Fruit fly (Drosophila melanogaster) whole organism, embryonic: Measurements from ENCODE around the gene Octbeta2R.

Experiments used
- CG10267 ChIP-seq: fragments of 200-800 bp; sonication (Bioruptor generic); optimal IDR thresholded peaks from 2 replicates; lab custom pipeline; 2018; ENCODE audit warnings: missing biosample characterization, mild to moderate bottlenecking, missing genetic modification characterization, moderate library complexity
- CG12299 ChIP-seq: fragments of 200-800 bp; sonication (Bioruptor generic); optimal IDR thresholded peaks from 2 replicates; lab custom pipeline; 2018; ENCODE audit warnings: missing biosample characterization, mild to moderate bottlenecking, missing genetic modification characterization
- CG12391 ChIP-seq: fragments of 200-800 bp; sonication (Bioruptor generic); optimal IDR thresholded peaks from 3 replicates; lab custom pipeline; 2018; ENCODE audit warnings: missing biosample characterization, mild to moderate bottlenecking, missing genetic modification characterization, moderate library complexity
- CG12744 ChIP-seq: fragments of 200-800 bp; sonication (Bioruptor generic); optimal IDR thresholded peaks from 2 replicates; lab custom pipeline; 2016; ENCODE audit warnings: missing biosample characterization, missing genetic modification characterization
- CG15601 ChIP-seq: fragments of 200-800 bp; sonication (Bioruptor generic); optimal IDR thresholded peaks from 3 replicates; lab custom pipeline; 2019; ENCODE audit warnings: missing biosample characterization, mild to moderate bottlenecking, missing genetic modification characterization, moderate library complexity
- CG16863 ChIP-seq: fragments of 200-800 bp; sonication (Bioruptor generic); optimal IDR thresholded peaks from 3 replicates; lab custom pipeline; 2016; ENCODE audit warnings: missing biosample characterization, missing genetic modification characterization
- CG17359 ChIP-seq: fragments of 200-800 bp; sonication (Bioruptor generic); optimal IDR thresholded peaks from 3 replicates; lab custom pipeline; 2018; ENCODE audit warnings: missing biosample characterization, mild to moderate bottlenecking, missing genetic modification characterization, moderate library complexity
- CG17612 ChIP-seq: fragments of 200-800 bp; sonication (Bioruptor generic); IDR thresholded peaks from 2 replicates; pipeline ENCODE4 v1.3.6; 2022; ENCODE audit warnings: missing biosample characterization, missing genetic modification characterization
- CG17829 ChIP-seq: fragments of 200-800 bp; optimal IDR thresholded peaks from 2 replicates; lab custom pipeline; 2019; ENCODE audit warnings: missing biosample characterization, mild to moderate bottlenecking, missing genetic modification characterization, moderate library complexity
- CG17912 ChIP-seq: fragments of 200-800 bp; sonication (Bioruptor generic); optimal IDR thresholded peaks from 2 replicates; lab custom pipeline; 2018; ENCODE audit warnings: missing biosample characterization, mild to moderate bottlenecking, missing genetic modification characterization
- CG1792 ChIP-seq: fragments of 200-800 bp; sonication (Bioruptor generic); optimal IDR thresholded peaks from 2 replicates; lab custom pipeline; 2016; ENCODE audit warnings: missing biosample characterization, missing genetic modification characterization
- CG2116 ChIP-seq: fragments of 200-800 bp; sonication (Bioruptor generic); optimal IDR thresholded peaks from 3 replicates; lab custom pipeline; 2018; ENCODE audit warnings: missing biosample characterization, mild to moderate bottlenecking, missing genetic modification characterization
- CG2202 ChIP-seq: fragments of 200-800 bp; sonication (Bioruptor generic); optimal IDR thresholded peaks from 2 replicates; lab custom pipeline; 2018; ENCODE audit warnings: missing biosample characterization, mild to moderate bottlenecking, missing genetic modification characterization
- CG30020 ChIP-seq: fragments of 200-800 bp; optimal IDR thresholded peaks from 2 replicates; lab custom pipeline; 2019; ENCODE audit warnings: missing biosample characterization, mild to moderate bottlenecking, missing genetic modification characterization, moderate library complexity
- CG3065 ChIP-seq: fragments of 200-800 bp; sonication (Bioruptor generic); optimal IDR thresholded peaks from 2 replicates; lab custom pipeline; 2016; ENCODE audit warnings: missing biosample characterization, missing genetic modification characterization
- CG3163 ChIP-seq: fragments of 200-800 bp; sonication (Bioruptor generic); optimal IDR thresholded peaks from 3 replicates; lab custom pipeline; 2016; ENCODE audit warnings: missing biosample characterization, missing genetic modification characterization
- CG4360 ChIP-seq: fragments of 200-800 bp; sonication (Bioruptor generic); IDR thresholded peaks from 2 replicates; pipeline ENCODE4 v1.3.6; 2022; ENCODE audit warnings: missing biosample characterization, missing genetic modification characterization
- CG5953 ChIP-seq: fragments of 200-800 bp; sonication (Bioruptor generic); IDR thresholded peaks from 2 replicates; pipeline ENCODE4 v1.3.6; 2022; ENCODE audit warnings: missing biosample characterization, missing genetic modification characterization
- CG6765 ChIP-seq: fragments of 200-800 bp; sonication (Bioruptor generic); optimal IDR thresholded peaks from 3 replicates; lab custom pipeline; 2017; ENCODE audit warnings: missing biosample characterization, mild to moderate bottlenecking, missing genetic modification characterization
- CG7556 ChIP-seq: fragments of 200-800 bp; sonication (Bioruptor generic); optimal IDR thresholded peaks from 2 replicates; lab custom pipeline; 2017; ENCODE audit warnings: missing biosample characterization, mild to moderate bottlenecking, missing genetic modification characterization
- CG7987 ChIP-seq: fragments of 200-800 bp; sonication (Bioruptor generic); optimal IDR thresholded peaks from 2 replicates; lab custom pipeline; 2018; ENCODE audit warnings: missing biosample characterization, mild to moderate bottlenecking, missing genetic modification characterization, moderate library complexity
- CTCF ChIP-seq: fragments of 200-800 bp; sonication (Bioruptor generic); optimal IDR thresholded peaks from 2 replicates; lab custom pipeline; 2017; ENCODE audit warnings: missing biosample characterization, mild to moderate bottlenecking, missing genetic modification characterization, moderate library complexity
- CrebB ChIP-seq: fragments of 200-800 bp; sonication (Bioruptor generic); optimal IDR thresholded peaks from 3 replicates; lab custom pipeline; 2018; ENCODE audit warnings: missing biosample characterization, mild to moderate bottlenecking, missing genetic modification characterization
- Drgx ChIP-seq: fragments of 200-800 bp; sonication (Bioruptor generic); IDR thresholded peaks from 2 replicates; pipeline ENCODE4 v1.3.6; 2022; ENCODE audit warnings: missing biosample characterization, missing genetic modification characterization
- Fer1 ChIP-seq: fragments of 200-800 bp; sonication (Bioruptor generic); optimal IDR thresholded peaks from 2 replicates; lab custom pipeline; 2017; ENCODE audit warnings: missing biosample characterization, mild to moderate bottlenecking, missing genetic modification characterization
- Hand ChIP-seq: fragments of 200-800 bp; sonication (Bioruptor generic); optimal IDR thresholded peaks from 2 replicates; lab custom pipeline; 2017; ENCODE audit warnings: mild to moderate bottlenecking, missing biosample characterization, missing genetic modification reagents, missing genetic modification characterization
- Hmx ChIP-seq: fragments of 200-800 bp; sonication (Bioruptor generic); optimal IDR thresholded peaks from 2 replicates; lab custom pipeline; 2016; ENCODE audit warnings: missing biosample characterization, missing genetic modification characterization
- Jarid2 ChIP-seq: fragments of 200-800 bp; sonication (Bioruptor generic); optimal IDR thresholded peaks from 3 replicates; lab custom pipeline; 2017; ENCODE audit warnings: mild to moderate bottlenecking, missing biosample characterization, missing genetic modification reagents, missing genetic modification characterization
- Max ChIP-seq: fragments of 200-800 bp; sonication (Bioruptor generic); optimal IDR thresholded peaks from 2 replicates; lab custom pipeline; 2016; ENCODE audit warnings: missing biosample characterization, mild to moderate bottlenecking, missing genetic modification characterization
- Pdp1 ChIP-seq, 2 experiments: fragments of 200-800 bp; sonication (Bioruptor generic); optimal IDR thresholded peaks; 3 replicates each; lab custom pipeline; 2016; ENCODE audit warnings: missing biosample characterization in 2 of 2, missing genetic modification characterization in 2 of 2, mild to moderate bottlenecking in 1 of 2, moderate library complexity in 1 of 2
- Usf ChIP-seq: fragments of 200-800 bp; sonication (Bioruptor generic); optimal IDR thresholded peaks from 2 replicates; lab custom pipeline; 2017; ENCODE audit warnings: missing genotype, missing biosample characterization, missing genetic modification characterization
- bbx ChIP-seq: fragments of 200-800 bp; sonication (Bioruptor generic); IDR thresholded peaks from 2 replicates; pipeline ENCODE4 v1.3.6; 2022; ENCODE audit warnings: missing biosample characterization, missing genetic modification characterization; ENCODE audit not compliant: partially characterized antibody
- bigmax ChIP-seq: fragments of 200-800 bp; sonication (Bioruptor generic); optimal IDR thresholded peaks from 2 replicates; lab custom pipeline; 2018; ENCODE audit warnings: missing biosample characterization, mild to moderate bottlenecking, missing genetic modification characterization
- cwo ChIP-seq: fragments of 200-800 bp; sonication (Bioruptor generic); optimal IDR thresholded peaks from 3 replicates; lab custom pipeline; 2017; ENCODE audit warnings: missing biosample characterization, missing genetic modification characterization, mild to moderate bottlenecking, moderate library complexity, missing genetic modification reagents
- dan ChIP-seq: fragments of 200-800 bp; sonication (Bioruptor generic); IDR thresholded peaks from 2 replicates; pipeline ENCODE4 v1.3.6; 2022; ENCODE audit warnings: missing biosample characterization, missing genetic modification characterization
- dmrt11E ChIP-seq: fragments of 200-800 bp; sonication (Bioruptor generic); optimal IDR thresholded peaks from 3 replicates; lab custom pipeline; 2018; ENCODE audit warnings: missing biosample characterization, mild to moderate bottlenecking, missing genetic modification characterization, moderate library complexity
- fd96Cb ChIP-seq: fragments of 200-800 bp; sonication (Bioruptor generic); optimal IDR thresholded peaks from 2 replicates; lab custom pipeline; 2018; ENCODE audit warnings: missing biosample characterization, mild to moderate bottlenecking, missing genetic modification characterization, moderate library complexity
- gfzf ChIP-seq: fragments of 200-800 bp; sonication (Bioruptor generic); optimal IDR thresholded peaks from 2 replicates; lab custom pipeline; 2016; ENCODE audit warnings: missing biosample characterization, mild to moderate bottlenecking, missing genetic modification characterization, moderate library complexity
- grau ChIP-seq: fragments of 200-800 bp; optimal IDR thresholded peaks from 3 replicates; lab custom pipeline; 2019; ENCODE audit warnings: missing biosample characterization, mild to moderate bottlenecking, missing genetic modification characterization, moderate library complexity
- hkb ChIP-seq, 2 experiments: fragments of 200-800 bp in 1 of 2; fragments of >200 bp in 1 of 2; sonication (Bioruptor generic) in 1 of 2; IDR thresholded peaks in 1 of 2; optimal IDR thresholded peaks in 1 of 2; 2 replicates each; pipeline versions ENCODE4 v1.3.6 to Lab custom; 2017 to 2022; ENCODE audit warnings: missing biosample characterization in 1 of 2, missing genetic modification characterization in 1 of 2
- lab ChIP-seq: fragments of 200-800 bp; sonication (Bioruptor generic); optimal IDR thresholded peaks from 3 replicates; lab custom pipeline; 2017; ENCODE audit warnings: missing biosample characterization, missing genetic modification characterization, mild to moderate bottlenecking, moderate library complexity, missing genetic modification reagents
- onecut ChIP-seq: fragments of 200-800 bp; sonication (Bioruptor generic); IDR thresholded peaks from 2 replicates; pipeline ENCODE4 v1.3.6; 2022; ENCODE audit warnings: missing biosample characterization, missing genetic modification characterization
- pho ChIP-seq: fragments of 200-800 bp; sonication (Bioruptor generic); optimal IDR thresholded peaks from 2 replicates; lab custom pipeline; 2016; ENCODE audit warnings: missing biosample characterization, missing genetic modification characterization
- pnt ChIP-seq: fragments of 200-800 bp; sonication (Bioruptor generic); optimal IDR thresholded peaks from 3 replicates; lab custom pipeline; 2016; ENCODE audit warnings: missing biosample characterization, missing genetic modification characterization
- sd ChIP-seq: fragments of 200-800 bp; sonication (Bioruptor generic); optimal IDR thresholded peaks from 3 replicates; lab custom pipeline; 2018; ENCODE audit warnings: missing biosample characterization, mild to moderate bottlenecking, missing genetic modification characterization, moderate library complexity
- shn ChIP-seq: fragments of 200-800 bp; sonication (Bioruptor generic); optimal IDR thresholded peaks from 3 replicates; lab custom pipeline; 2016; ENCODE audit warnings: missing biosample characterization, missing genetic modification characterization
- sob ChIP-seq: fragments of 200-800 bp; sonication (Bioruptor generic); IDR thresholded peaks from 2 replicates; pipeline ENCODE4 v1.3.6; 2022; ENCODE audit warnings: missing biosample characterization, missing genetic modification characterization
- sug ChIP-seq: fragments of 200-800 bp; optimal IDR thresholded peaks from 2 replicates; lab custom pipeline; 2019; ENCODE audit warnings: missing biosample characterization, mild to moderate bottlenecking, missing genetic modification characterization, moderate library complexity
- trh ChIP-seq: fragments of 200-800 bp; sonication (Bioruptor generic); optimal IDR thresholded peaks from 2 replicates; lab custom pipeline; 2016; ENCODE audit warnings: missing biosample characterization, missing genetic modification characterization
- unpg ChIP-seq: fragments of 200-800 bp; sonication (Bioruptor generic); optimal IDR thresholded peaks from 3 replicates; lab custom pipeline; 2018; ENCODE audit warnings: missing biosample characterization, mild to moderate bottlenecking, missing genetic modification characterization, moderate library complexity

The Octbeta2R gene

DNA sequence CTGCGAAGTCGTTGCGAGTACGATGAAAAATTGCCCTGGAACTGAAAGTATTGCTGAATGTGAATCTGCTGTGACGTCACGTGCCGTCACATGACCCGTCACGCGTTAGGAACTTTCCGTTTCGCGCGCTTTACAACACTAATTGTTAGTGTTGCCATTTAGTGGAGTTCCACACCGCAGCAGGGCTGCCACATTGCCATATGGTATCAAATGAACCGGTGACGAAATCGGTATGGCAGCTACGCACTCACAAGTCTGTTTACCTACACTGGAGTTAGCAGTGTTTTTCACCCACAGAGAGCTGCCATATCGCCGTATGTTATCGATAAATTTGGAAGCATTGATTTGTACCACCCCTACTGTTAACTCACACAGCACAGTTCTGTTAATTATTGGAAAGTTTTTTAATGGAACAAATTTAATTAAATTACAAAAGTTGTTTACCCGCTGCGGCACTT lies 32.2 kb upstream of the Octbeta2R start, which contains the start of the genes Vha55 and Snx3 (continued):
- peak; percentile 48 for TF ChIP-seq dmrt11E (tag; lab: Kevin White, UChicago)
- TF ChIP-seq unpg, result peak; percentile 46
- TF ChIP-seq CG15601 (tag; lab: Kevin White, UChicago), result peak; percentile 80
- TF ChIP-seq CTCF (GFP tag; lab: Kevin White, UChicago), result peak; percentile 65
- peak; percentile 82 for TF ChIP-seq sug (tag; lab: Kevin White, UChicago)
- peak; percentile 89 for TF ChIP-seq CrebB
- no peak for TF ChIP-seq Drgx
- TF ChIP-seq Fer1 (GFP tag; lab: Kevin White, UChicago), result peak; percentile 77
- peak; percentile 73 for TF ChIP-seq CG2116 (GFP tag; lab: Kevin White, UChicago)
- TF ChIP-seq CG17912 (GFP tag; lab: Kevin White, UChicago), result peak; percentile 69
- peak; percentile 23 for TF ChIP-seq trh
- no peak for TF ChIP-seq CG7556 (GFP tag; lab: Kevin White, UChicago)
- TF ChIP-seq shn (GFP tag; lab: Kevin White, UChicago), result peak; percentile 84
- peak; percentile 29 for TF ChIP-seq fd96Cb (tag; lab: Kevin White, UChicago)
- TF ChIP-seq onecut, result peak; percentile 37
- TF ChIP-seq grau (tag; lab: Kevin White, UChicago), result peak; percentile 56
- TF ChIP-seq CG30020, result peak; percentile 27
- peak; percentile 96 for TF ChIP-seq cwo (GFP tag; lab: Kevin White, UChicago)
- TF ChIP-seq CG6765 (GFP tag; lab: Kevin White, UChicago), result peak; percentile 37
- TF ChIP-seq bigmax (GFP tag; lab: Kevin White, UChicago), result peak; percentile 57
- TF ChIP-seq Pdp1 (GFP tag; optimal IDR thresholded peaks at IDR 0.05; lab: Kevin White, UChicago), result peak; percentile 86 to 94
- TF ChIP-seq CG3065 (GFP tag; lab: Kevin White, UChicago), result peak; percentile 67
- peak; percentile 99 for TF ChIP-seq Usf
- TF ChIP-seq CG12744 (GFP tag; lab: Kevin White, UChicago), result peak; percentile 76
- TF ChIP-seq CG2202 (tag; lab: Kevin White, UChicago), result peak; percentile 45
- TF ChIP-seq Max (GFP tag; lab: Kevin White, UChicago), result peak; percentile 70
- TF ChIP-seq CG4360 (GFP tag; lab: Robert Waterston, UW), result no peak
- peak; percentile 82 for TF ChIP-seq CG17829 (tag; lab: Kevin White, UChicago)
- peak; percentile 56 for TF ChIP-seq Jarid2
- TF ChIP-seq pho (GFP tag; lab: Kevin White, UChicago), result peak; percentile 85
- no peak for TF ChIP-seq Hmx (GFP tag; lab: Kevin White, UChicago)
- TF ChIP-seq CG17359 (tag; lab: Kevin White, UChicago), result peak; percentile 50
- peak; percentile 69 for TF ChIP-seq hkb (optimal IDR thresholded peaks at IDR 0.05; lab: Kevin White, UChicago)
- no peak for TF ChIP-seq hkb (GFP tag; IDR thresholded peaks at IDR 0.05; lab: Robert Waterston, UW)
- TF ChIP-seq sob (GFP tag; lab: Robert Waterston, UW), result no peak
- TF ChIP-seq Hand (GFP tag; lab: Kevin White, UChicago), result peak; percentile 32
- peak; percentile 78 for TF ChIP-seq pnt (GFP tag; lab: Kevin White, UChicago)
- no peak for TF ChIP-seq CG5953
- TF ChIP-seq bbx (GFP tag; lab: Robert Waterston, UW), result no peak
- TF ChIP-seq CG12391, result peak; percentile 68
- peak; percentile 88 for TF ChIP-seq CG7987 (GFP tag; lab: Kevin White, UChicago)
- no peak for TF ChIP-seq dan (GFP tag; lab: Robert Waterston, UW)
- peak; percentile 54 for TF ChIP-seq CG12299
- TF ChIP-seq CG17612 (GFP tag; lab: Robert Waterston, UW), result no peak
- peak; percentile 86 for TF ChIP-seq lab (GFP tag; lab: Kevin White, UChicago)
- TF ChIP-seq sd (tag; lab: Kevin White, UChicago), result peak; percentile 41
- peak; percentile 80 for TF ChIP-seq CG3163 (GFP tag; lab: Kevin White, UChicago)
- TF ChIP-seq CG10267, result peak; percentile 100
- peak; percentile 42 for TF ChIP-seq CG16863 (GFP tag; lab: Kevin White, UChicago)
- TF ChIP-seq gfzf (GFP tag; lab: Kevin White, UChicago), result peak; percentile 98
- peak; percentile 0 for TF ChIP-seq CG1792 (GFP tag; lab: Kevin White, UChicago)
